Worm (Caenorhabditis elegans) whole organism, young adult: Measurements from ENCODE around the gene ztf-1.

Source experiments
- F33H1.4 ChIP-seq: fragments of 200-800 bp; sonication (Bioruptor generic); IDR thresholded peaks from 2 replicates; pipeline ENCODE4 v1.3.6; 2022; ENCODE audit warnings: missing genetic modification reagents, missing genetic modification characterization, missing compliant biosample characterization
- F52B5.7 ChIP-seq: sonication (generic microtip); optimal IDR thresholded peaks from 2 replicates; lab custom pipeline; 2016; ENCODE audit warnings: mild to moderate bottlenecking, missing genetic modification characterization, missing compliant biosample characterization
- F55B11.4 ChIP-seq: sonication (generic microtip); optimal IDR thresholded peaks from 2 replicates; lab custom pipeline; 2016; ENCODE audit warnings: missing compliant biosample characterization, missing genetic modification characterization, borderline replicate concordance; ENCODE audit not compliant: insufficient read depth
- F57A8.1 ChIP-seq: fragments of 200-800 bp; sonication (Bioruptor generic); optimal IDR thresholded peaks from 2 replicates; lab custom pipeline; 2018; ENCODE audit warnings: mild to moderate bottlenecking, missing genetic modification characterization, moderate library complexity, missing compliant biosample characterization
- T26A5.8 ChIP-seq: sonication (generic microtip); optimal IDR thresholded peaks from 2 replicates; lab custom pipeline; 2016; ENCODE audit warnings: missing genetic modification characterization, missing compliant biosample characterization
- aptf-2 ChIP-seq: fragments of 200-800 bp; sonication (Bioruptor generic); conservative IDR thresholded peaks from 2 replicates; pipeline ENCODE4 v1.3.6; 2022; ENCODE audit warnings: missing genetic modification reagents, missing genetic modification characterization, missing compliant biosample characterization
- atf-7 ChIP-seq: sonication (generic microtip); optimal IDR thresholded peaks from 2 replicates; lab custom pipeline; 2017; ENCODE audit warnings: mild to moderate bottlenecking, missing genetic modification characterization, missing compliant biosample characterization
- attf-5 ChIP-seq: fragments of 200-800 bp; sonication (Bioruptor generic); optimal IDR thresholded peaks from 2 replicates; lab custom pipeline; 2018; ENCODE audit warnings: mild to moderate bottlenecking, missing genetic modification characterization, missing compliant biosample characterization
- ceh-91 ChIP-seq: fragments of 200-800 bp; sonication (Bioruptor generic); IDR thresholded peaks from 2 replicates; pipeline ENCODE4 v1.3.6; 2022; ENCODE audit warnings: missing genetic modification reagents, missing genetic modification characterization, missing compliant biosample characterization
- dpl-1 ChIP-seq: fragments of 150-350 bp; optimal IDR thresholded peaks from 2 replicates; lab custom pipeline; 2014; ENCODE audit warnings: missing biosample characterization, missing genetic modification reagents, missing genetic modification characterization
- egl-18 ChIP-seq: fragments of 200-800 bp; sonication (Bioruptor generic); IDR thresholded peaks from 2 replicates; pipeline ENCODE4 v1.3.6; 2022; ENCODE audit warnings: missing genetic modification reagents, missing genetic modification characterization, missing compliant biosample characterization
- egrh-3 ChIP-seq: fragments of 200-800 bp; sonication (Bioruptor generic); IDR thresholded peaks from 2 replicates; pipeline ENCODE4 v1.3.6; 2022; ENCODE audit warnings: missing genetic modification reagents, missing genetic modification characterization, missing compliant biosample characterization
- ekl-4 ChIP-seq: fragments of 200-800 bp; sonication (Bioruptor generic); IDR thresholded peaks from 2 replicates; pipeline ENCODE4 v1.3.6; 2022; ENCODE audit warnings: missing genetic modification reagents, missing genetic modification characterization, missing compliant biosample characterization
- ets-4 ChIP-seq: fragments of 200-800 bp; sonication (Bioruptor generic); optimal IDR thresholded peaks from 2 replicates; lab custom pipeline; 2018; ENCODE audit warnings: mild to moderate bottlenecking, missing genetic modification characterization, missing compliant biosample characterization
- hmg-1.2 ChIP-seq: fragments of 200-800 bp; sonication (Bioruptor generic); IDR thresholded peaks from 2 replicates; pipeline ENCODE4 v1.3.6; 2022; ENCODE audit warnings: missing genetic modification reagents, missing genetic modification characterization, missing compliant biosample characterization
- hrde-1 ChIP-seq: sonication (generic microtip); optimal IDR thresholded peaks from 2 replicates; lab custom pipeline; 2016; ENCODE audit warnings: missing genetic modification characterization, mild to moderate bottlenecking, missing compliant biosample characterization, moderate library complexity, missing genotype, missing genetic modification reagents, borderline replicate concordance
- let-607 ChIP-seq, 2 experiments: fragments of 200-800 bp in 1 of 2; sonication (Bioruptor generic) in 1 of 2; sonication (generic microtip) in 1 of 2; optimal IDR thresholded peaks; 2 replicates each; lab custom pipeline; 2016 to 2018; ENCODE audit warnings: mild to moderate bottlenecking in 2 of 2, missing compliant biosample characterization in 2 of 2, missing genetic modification characterization in 2 of 2, moderate library complexity in 2 of 2, missing genotype in 1 of 2
- lin-35 ChIP-seq, 3 experiments: fragments of 150-350 bp in 2 of 3; sonication (generic microtip) in 1 of 3; optimal IDR thresholded peaks; 2 replicates each; lab custom pipeline; 2014 to 2018; ENCODE audit warnings: missing biosample characterization in 3 of 3, missing genetic modification characterization in 3 of 3, missing genetic modification reagents in 3 of 3
- lin-40 ChIP-seq: sonication (generic microtip); optimal IDR thresholded peaks from 2 replicates; lab custom pipeline; 2016; ENCODE audit warnings: missing genetic modification characterization, mild to moderate bottlenecking, missing compliant biosample characterization, missing genotype, missing genetic modification reagents
- lsl-1 ChIP-seq: fragments of 200-800 bp; sonication (Bioruptor generic); optimal IDR thresholded peaks from 2 replicates; lab custom pipeline; 2018; ENCODE audit warnings: mild to moderate bottlenecking, missing genetic modification characterization, moderate library complexity, missing compliant biosample characterization
- lsy-27 ChIP-seq: sonication (generic microtip); optimal IDR thresholded peaks from 2 replicates; lab custom pipeline; 2017; ENCODE audit warnings: missing genetic modification characterization, mild to moderate bottlenecking, missing compliant biosample characterization, antibody characterized with exemption, missing genotype, borderline replicate concordance; ENCODE audit not compliant: insufficient read depth
- madf-6 ChIP-seq: fragments of 200-800 bp; sonication (Bioruptor generic); IDR thresholded peaks from 2 replicates; pipeline ENCODE4 v1.3.6; 2022; ENCODE audit warnings: missing genetic modification reagents, missing genetic modification characterization, missing compliant biosample characterization
- madf-8 ChIP-seq: fragments of 200-800 bp; sonication (Bioruptor generic); conservative IDR thresholded peaks from 2 replicates; pipeline ENCODE4 v1.3.6; 2022; ENCODE audit warnings: missing genetic modification reagents, missing genetic modification characterization, missing compliant biosample characterization
- nfya-1 ChIP-seq: sonication (generic microtip); optimal IDR thresholded peaks from 2 replicates; lab custom pipeline; 2017; ENCODE audit warnings: antibody characterized with exemption, missing compliant biosample characterization, missing genetic modification characterization, borderline replicate concordance; ENCODE audit not compliant: insufficient read depth
- nfya-2 ChIP-seq: fragments of 200-800 bp; sonication (Bioruptor generic); IDR thresholded peaks from 2 replicates; pipeline ENCODE4 v1.3.6; 2022; ENCODE audit warnings: missing genetic modification reagents, missing genetic modification characterization, missing compliant biosample characterization
- nfyb-1 ChIP-seq: fragments of 200-800 bp; sonication (Bioruptor generic); IDR thresholded peaks from 2 replicates; pipeline ENCODE4 v1.3.6; 2022; ENCODE audit warnings: missing genetic modification reagents, missing genetic modification characterization, missing compliant biosample characterization
- nhr-120 ChIP-seq: fragments of 200-800 bp; sonication (Bioruptor generic); IDR thresholded peaks from 2 replicates; pipeline ENCODE4 v1.3.6; 2022; ENCODE audit warnings: missing genetic modification characterization, missing compliant biosample characterization
- nhr-80 ChIP-seq: sonication (generic microtip); optimal IDR thresholded peaks from 2 replicates; lab custom pipeline; 2016; ENCODE audit warnings: missing genetic modification characterization, missing compliant biosample characterization
- rcor-1 ChIP-seq: fragments of 200-800 bp; sonication (Bioruptor generic); IDR thresholded peaks from 2 replicates; pipeline ENCODE4 v1.3.6; 2022; ENCODE audit warnings: missing genetic modification reagents, missing genetic modification characterization, missing compliant biosample characterization
- rec-8 ChIP-seq, 2 experiments: sonication (generic microtip); optimal IDR thresholded peaks; 2 replicates each; lab custom pipeline; 2016; ENCODE audit warnings: mild to moderate bottlenecking in 2 of 2, missing genetic modification characterization in 2 of 2, missing genetic modification reagents in 2 of 2, missing genotype in 2 of 2, missing biosample characterization in 1 of 2, missing compliant biosample characterization in 1 of 2, moderate library complexity in 1 of 2
- rpc-1 ChIP-seq, 2 experiments: fragments of 150-350 bp in 1 of 2; sonication (generic microtip) in 1 of 2; optimal IDR thresholded peaks; 2 replicates each; lab custom pipeline; 2014 to 2018; ENCODE audit warnings: missing biosample characterization in 1 of 2, missing genetic modification characterization in 1 of 2, missing genetic modification reagents in 1 of 2, missing genotype in 1 of 2
- sdz-38 ChIP-seq: sonication (generic microtip); optimal IDR thresholded peaks from 2 replicates; lab custom pipeline; 2016; ENCODE audit warnings: missing genotype, missing genetic modification characterization, missing compliant biosample characterization
- snpc-1.1 ChIP-seq: sonication (generic microtip); optimal IDR thresholded peaks from 2 replicates; lab custom pipeline; 2017; ENCODE audit warnings: missing genetic modification characterization, mild to moderate bottlenecking, missing compliant biosample characterization, antibody characterized with exemption, moderate library complexity, missing genotype, missing genetic modification reagents; ENCODE audit not compliant: insufficient read depth
- snpc-3.4 ChIP-seq: sonication (generic microtip); optimal IDR thresholded peaks from 2 replicates; lab custom pipeline; 2017; ENCODE audit warnings: missing genetic modification characterization, mild to moderate bottlenecking, missing compliant biosample characterization, antibody characterized with exemption, moderate library complexity, missing genotype, missing genetic modification reagents
- snpc-4 ChIP-seq, 5 experiments: fragments of 150-350 bp in 1 of 5; sonication (generic microtip) in 4 of 5; optimal IDR thresholded peaks; 2 replicates each; lab custom pipeline; 2014 to 2018; ENCODE audit warnings: missing genetic modification characterization in 5 of 5, missing biosample characterization in 3 of 5, antibody characterized with exemption in 2 of 5, mild to moderate bottlenecking in 2 of 5, missing compliant biosample characterization in 2 of 5, missing genotype in 2 of 5, moderate library complexity in 2 of 5, missing genetic modification reagents in 1 of 5
- sptf-2 ChIP-seq: fragments of 200-800 bp; sonication (Bioruptor generic); optimal IDR thresholded peaks from 2 replicates; lab custom pipeline; 2018; ENCODE audit warnings: mild to moderate bottlenecking, missing genetic modification characterization, missing compliant biosample characterization

The ztf-1 gene

ce11 chrIII:8767889-8768361 is 24.2 kb downstream of the ztf-1 start, which contains the start of gene mtss-1 (continued):
- TF ChIP-seq hrde-1 (no peak), rec-8 (tag; optimal IDR thresholded peaks at IDR 0.05; lab: Kevin White, UChicago) (no peak), madf-6 (GFP tag; lab: Robert Waterston, UW) (peak; percentile 60; the same call in 1 of the 2 replicates), nhr-120 (no peak), rpc-1 (optimal IDR thresholded peaks at IDR 0.05; lab: Kevin White, UChicago) (peak; percentile 41), rpc-1 (tag; optimal IDR thresholded peaks at IDR 0.05; lab: Kevin White, UChicago) (no peak), lsl-1 (GFP tag; lab: Kevin White, UChicago) (peak; percentile 55), T26A5.8 (tag; lab: Kevin White, UChicago) (no peak), lsy-27 (tag; lab: Kevin White, UChicago) (no peak), F57A8.1 (GFP tag; lab: Kevin White, UChicago) (no peak), nhr-80 (peak; percentile 27), madf-8 (no peak), snpc-4 (GFP tag; optimal IDR thresholded peaks at IDR 0.05; lab: Kevin White, UChicago) (peak; percentile 3), snpc-4 (tag; optimal IDR thresholded peaks at IDR 0.05; lab: Kevin White, UChicago) (peak in 2 of 4 experiments; percentile 33 to 53), nfyb-1 (GFP tag; lab: Robert Waterston, UW) (peak; percentile 51; the same call in 1 of the 2 replicates), attf-5 (GFP tag; lab: Kevin White, UChicago) (peak; percentile 37), let-607 (tag; optimal IDR thresholded peaks at IDR 0.05; lab: Kevin White, UChicago) (peak in 1 of 2 experiments; percentile 13), nfya-2 (GFP tag; lab: Robert Waterston, UW) (no peak), sptf-2 (no peak)

DNA sequence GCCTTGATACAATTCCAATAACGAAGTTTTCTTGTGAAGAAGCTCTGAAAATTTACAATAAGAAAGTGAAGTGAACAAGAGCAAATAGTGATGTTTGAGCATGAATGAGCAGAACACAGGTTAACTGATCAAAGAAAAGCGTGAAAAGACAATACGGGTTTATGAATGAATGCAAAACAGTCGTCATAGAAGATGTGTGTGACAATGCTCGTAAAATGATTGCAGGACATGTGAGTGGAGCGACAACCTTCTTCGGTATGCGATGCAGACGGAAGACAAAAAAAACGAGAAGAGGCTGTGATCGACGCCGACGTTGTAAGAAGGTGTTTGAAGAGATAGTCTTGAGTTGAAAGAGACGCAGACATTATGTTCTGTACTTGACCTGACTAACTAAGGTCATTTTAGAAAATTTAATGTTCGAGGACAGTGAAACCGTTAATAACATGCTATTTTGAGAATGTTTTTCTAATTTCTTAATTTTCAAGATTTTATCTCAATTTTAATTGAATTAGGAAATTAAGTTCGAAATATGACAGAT is 24.8 kb downstream of the ztf-1 start, which contains the start of gene mig-22:
Gene mig-22 (minus strand): TSS at position 51 of the 538 bp plus-strand sequence.
- no peak for TF ChIP-seq lin-40 (tag; lab: Kevin White, UChicago)
- no peak for TF ChIP-seq snpc-1.1
- TF ChIP-seq aptf-2 (GFP tag; lab: Robert Waterston, UW): no peak
- no peak for TF ChIP-seq atf-7
- no peak for TF ChIP-seq ets-4 (GFP tag; lab: Kevin White, UChicago)
- TF ChIP-seq F52B5.7 (tag; lab: Kevin White, UChicago): no peak
- peak; percentile 70; the same call in 1 of the 2 replicates for TF ChIP-seq hmg-1.2 (GFP tag; lab: Robert Waterston, UW)
- no peak for TF ChIP-seq rcor-1 (GFP tag; lab: Robert Waterston, UW)
- TF ChIP-seq, all 124 proteins: peak for 1

DNA sequence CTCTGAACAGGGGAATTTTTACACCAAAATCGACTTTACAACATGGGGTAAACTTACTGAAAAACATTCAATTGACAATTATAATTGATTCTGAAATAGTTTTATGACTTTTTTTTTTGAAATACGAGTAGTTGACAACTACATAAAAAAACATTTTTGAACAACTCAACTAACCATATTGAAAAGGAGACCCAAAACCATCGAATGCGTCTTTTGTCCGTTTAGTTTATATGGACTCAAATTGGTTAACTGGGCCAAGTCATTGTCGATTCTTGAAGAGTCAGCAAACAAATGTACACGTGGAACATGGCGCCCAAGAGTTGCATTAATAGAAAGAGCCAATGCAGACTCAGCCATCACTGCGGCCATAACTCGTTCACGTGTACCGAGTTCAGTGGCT is 25.7 kb downstream of the ztf-1 start:
- TF ChIP-seq nfya-1 (tag; lab: Kevin White, UChicago) (no peak), dpl-1 (GFP tag; lab: Kevin White, UChicago) (no peak), snpc-3.4 (tag; lab: Kevin White, UChicago) (no peak), F55B11.4 (tag; lab: Kevin White, UChicago) (no peak), ekl-4 (no peak), egl-18 (GFP tag; lab: Robert Waterston, UW) (no peak), egrh-3 (GFP tag; lab: Robert Waterston, UW) (no peak), madf-8 (no peak), lin-35 (GFP tag; optimal IDR thresholded peaks at IDR 0.05; lab: Kevin White, UChicago) (no peak), sdz-38 (tag; lab: Kevin White, UChicago) (no peak), ceh-91 (GFP tag; lab: Robert Waterston, UW) (no peak), F33H1.4 (GFP tag; lab: Robert Waterston, UW) (no peak), attf-5 (GFP tag; lab: Kevin White, UChicago) (no peak)
- TF ChIP-seq, all 124 proteins: peak for 0
